Worm (Caenorhabditis elegans): Measurements from ENCODE around the gene F17A2.16.

- TF ChIP-seq sptf-2 (GFP tag; optimal IDR thresholded peaks at IDR 0.05) (no peak), mcd-1 (GFP tag; IDR thresholded peaks at IDR 0.05) (no peak), D2030.7 (GFP tag; IDR thresholded peaks at IDR 0.05) (no peak)
Measured at ce11 chrX:12294263-12294662, 14.0 kb upstream of the F17A2.16 start, which contains the start of gene W06D11.1.

All from whole organism, young adult.